Fruit fly (Drosophila melanogaster) Kc167 (cell line): ENCODE data around the gene Naa60.

Experiments used
- Sin3A ChIP-seq: fragments of >200 bp; optimal IDR thresholded peaks from 2 replicates; lab custom pipeline; 2018; ENCODE audit warnings: missing external identifiers
- insv ChIP-seq: fragments of >200 bp; optimal IDR thresholded peaks from 3 replicates; lab custom pipeline; 2018; ENCODE audit warnings: missing external identifiers
- psq ChIP-seq: fragments of >200 bp; optimal IDR thresholded peaks from 2 replicates; lab custom pipeline; 2017; ENCODE audit warnings: missing external identifiers

dm6 chr3L:9684871-9685270 lies 41.8 kb upstream of the Naa60 start, which contains the start of gene CG16719:
- TF ChIP-seq psq (no peak), insv (no peak), Sin3A (lab: Kevin White, UChicago) (no peak)
